Fruit fly (Drosophila melanogaster): Measurements from ENCODE around the gene RluA-2.
A peak's percentile ranks its signal among the peaks of the same experiment; 100 is the strongest.

DNA sequence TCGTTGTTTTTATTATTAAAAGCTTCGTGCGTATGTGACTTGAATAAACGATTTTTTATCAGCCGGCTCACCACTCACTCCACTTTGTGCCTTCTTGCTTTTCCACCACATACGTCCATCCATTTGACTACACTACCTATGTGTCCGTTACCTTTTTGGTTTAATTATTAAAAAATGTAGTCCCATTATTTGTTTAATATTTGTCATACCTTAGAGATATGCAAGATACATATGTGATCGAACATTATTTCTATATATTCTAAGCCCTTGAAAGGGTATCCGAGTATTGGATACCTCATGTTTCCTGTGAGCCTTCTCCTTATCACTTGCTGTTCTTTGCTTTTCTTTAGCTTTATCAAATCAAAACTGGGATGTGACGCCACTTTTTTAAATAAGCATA lies 42.4 kb downstream of the RluA-2 start:
- peak; percentile 76 for TF ChIP-seq CG2120 (GFP tag; optimal IDR thresholded peaks at IDR 0.05)
- peak; percentile 59 for TF ChIP-seq NfI (GFP tag; optimal IDR thresholded peaks at IDR 0.05)
- TF ChIP-seq CG4424 (GFP tag; optimal IDR thresholded peaks at IDR 0.05), result peak; percentile 40
- TF ChIP-seq CG13424 (tag; optimal IDR thresholded peaks at IDR 0.05), result peak; percentile 57
- no peak for TF ChIP-seq crp (GFP tag; optimal IDR thresholded peaks at IDR 0.05)
- no peak for TF ChIP-seq az2 (GFP tag; optimal IDR thresholded peaks at IDR 0.05)
